Worm (Caenorhabditis elegans): ENCODE data around the gene asna-1.

Gene asna-1

DNA sequence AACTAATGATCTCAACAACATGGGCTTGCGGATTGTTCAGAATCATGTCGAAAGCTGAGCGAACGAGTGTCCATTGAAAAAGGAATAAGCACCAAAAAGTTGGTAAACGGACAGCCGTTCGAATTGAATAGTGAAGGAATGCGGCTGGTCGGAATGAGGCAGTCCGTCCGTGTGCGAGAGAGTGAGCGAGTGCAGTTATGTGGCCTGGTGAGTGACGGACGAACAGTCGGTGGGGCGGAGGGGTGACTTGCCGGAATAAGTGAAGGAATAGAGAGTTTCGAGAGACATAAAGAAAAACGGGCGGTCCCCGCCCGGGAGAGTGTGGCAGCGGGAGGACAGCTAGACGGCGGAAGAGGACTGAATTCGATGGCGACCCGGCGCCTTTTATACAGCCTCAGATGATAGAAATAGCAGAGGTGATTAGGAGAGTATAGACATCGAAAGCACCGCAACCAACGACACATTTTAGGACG lies 29.6 kb upstream of the asna-1 start (continued):
- TF ChIP-seq pbrm-1 (GFP tag; IDR thresholded peaks at IDR 0.05): peak; percentile 36; the same call in 1 of the 2 replicates
- TF ChIP-seq F57A8.1 (GFP tag; optimal IDR thresholded peaks at IDR 0.05): peak; percentile 46
- TF ChIP-seq hlh-12 (tag; optimal IDR thresholded peaks at IDR 0.05): no peak
- TF ChIP-seq unc-130 (GFP tag; optimal IDR thresholded peaks at IDR 0.05): peak; percentile 16
- TF ChIP-seq bed-2 (GFP tag; IDR thresholded peaks at IDR 0.05): no peak
- TF ChIP-seq snpc-1.3 (tag; optimal IDR thresholded peaks at IDR 0.05; ENCODE audit: insufficient read depth): no peak
- TF ChIP-seq lin-40 (tag; optimal IDR thresholded peaks at IDR 0.05): peak; percentile 55
- peak; percentile 87 for TF ChIP-seq ztf-26 (tag; optimal IDR thresholded peaks at IDR 0.05)
- peak; percentile 54; the same call in 1 of the 2 replicates for TF ChIP-seq ceh-100 (GFP tag; IDR thresholded peaks at IDR 0.05)
- TF ChIP-seq athp-1 (tag; optimal IDR thresholded peaks at IDR 0.05): peak; percentile 75
- TF ChIP-seq Y95B8A.8 (GFP tag; IDR thresholded peaks at IDR 0.05): no peak
- TF ChIP-seq aptf-3 (GFP tag; IDR thresholded peaks at IDR 0.05): no peak
- TF ChIP-seq bed-1 (GFP tag; IDR thresholded peaks at IDR 0.05): peak; percentile 81; the same call in 1 of the 2 replicates
- peak; percentile 63; the same call in 1 of the 2 replicates for TF ChIP-seq hmg-20 (GFP tag; IDR thresholded peaks at IDR 0.05)
- peak; percentile 79 for TF ChIP-seq egrh-3 (GFP tag; IDR thresholded peaks at IDR 0.05)
- no peak for TF ChIP-seq F39B2.1 (GFP tag; IDR thresholded peaks at IDR 0.05)
- TF ChIP-seq sptf-2 (GFP tag; optimal IDR thresholded peaks at IDR 0.05): no peak
- no peak for TF ChIP-seq snpc-3.4 (tag; optimal IDR thresholded peaks at IDR 0.05)
- TF ChIP-seq F23B12.7 (tag; optimal IDR thresholded peaks at IDR 0.05; ENCODE audit: insufficient read depth): no peak
- peak; percentile 72 for TF ChIP-seq attf-5 (GFP tag; optimal IDR thresholded peaks at IDR 0.05)
- peak; percentile 86 for TF ChIP-seq egl-44 (GFP tag; IDR thresholded peaks at IDR 0.05)
- no peak for TF ChIP-seq die-1 (tag; optimal IDR thresholded peaks at IDR 0.05)
- TF ChIP-seq hsf-1 (GFP tag; IDR thresholded peaks at IDR 0.05): 0 out of 2 replicates have a peak, but pooled peaks have one; percentile 8
- TF ChIP-seq let-607 (tag; optimal IDR thresholded peaks at IDR 0.05): peak; percentile 47 to 87
- TF ChIP-seq gei-17 (GFP tag; optimal IDR thresholded peaks at IDR 0.05): peak; percentile 74
- no peak for TF ChIP-seq xnd-1 (tag; optimal IDR thresholded peaks at IDR 0.05)
- peak; percentile 73; the same call in 1 of the 2 replicates for TF ChIP-seq cebp-2 (GFP tag; IDR thresholded peaks at IDR 0.05)
- TF ChIP-seq ceh-91 (GFP tag; IDR thresholded peaks at IDR 0.05): no peak
- peak; percentile 83 for TF ChIP-seq ztf-22 (GFP tag; optimal IDR thresholded peaks at IDR 0.05)
- TF ChIP-seq sdz-38 (tag; optimal IDR thresholded peaks at IDR 0.05): no peak
- no peak for TF ChIP-seq ccch-3 (GFP tag; optimal IDR thresholded peaks at IDR 0.05)
- TF ChIP-seq ekl-4 (GFP tag; IDR thresholded peaks at IDR 0.05): peak; percentile 67
- no peak for TF ChIP-seq egl-18 (GFP tag; IDR thresholded peaks at IDR 0.05)
- TF ChIP-seq lir-1 (GFP tag; conservative IDR thresholded peaks at IDR 0.05): 0 out of 2 replicates have a peak, but pooled peaks have one; percentile 19
- no peak for TF ChIP-seq efl-1 (GFP tag; optimal IDR thresholded peaks at IDR 0.05)
- no peak for TF ChIP-seq ceh-40 (GFP tag; IDR thresholded peaks at IDR 0.05)
- no peak for TF ChIP-seq T26A5.8 (tag; optimal IDR thresholded peaks at IDR 0.05)
- no peak for TF ChIP-seq B0261.1 (tag; optimal IDR thresholded peaks at IDR 0.05)
- TF ChIP-seq ztf-6 (GFP tag; IDR thresholded peaks at IDR 0.05): no peak
- TF ChIP-seq Y53F4B.3 (GFP tag; IDR thresholded peaks at IDR 0.05): no peak
- peak; percentile 83 for TF ChIP-seq Y53G8AR.9 (GFP tag; conservative IDR thresholded peaks at IDR 0.05)
- no peak for TF ChIP-seq mxl-1 (tag; optimal IDR thresholded peaks at IDR 0.05)
- TF ChIP-seq rpc-1 (optimal IDR thresholded peaks at IDR 0.05): no peak
- no peak for TF ChIP-seq rpc-1 (tag; optimal IDR thresholded peaks at IDR 0.05)
- no peak for TF ChIP-seq mel-28 (tag; optimal IDR thresholded peaks at IDR 0.05; ENCODE audit: borderline replicate concordance)
- TF ChIP-seq ztf-3 (GFP tag; optimal IDR thresholded peaks at IDR 0.05): peak; percentile 13
- TF ChIP-seq attf-6 (GFP tag; IDR thresholded peaks at IDR 0.05): no peak
- no peak for TF ChIP-seq lsl-1 (GFP tag; optimal IDR thresholded peaks at IDR 0.05)
- peak; percentile 98 for TF ChIP-seq nhr-80 (tag; optimal IDR thresholded peaks at IDR 0.05)
